Worm (Caenorhabditis elegans): Measurements from ENCODE around the gene M03B6.5.

DNA sequence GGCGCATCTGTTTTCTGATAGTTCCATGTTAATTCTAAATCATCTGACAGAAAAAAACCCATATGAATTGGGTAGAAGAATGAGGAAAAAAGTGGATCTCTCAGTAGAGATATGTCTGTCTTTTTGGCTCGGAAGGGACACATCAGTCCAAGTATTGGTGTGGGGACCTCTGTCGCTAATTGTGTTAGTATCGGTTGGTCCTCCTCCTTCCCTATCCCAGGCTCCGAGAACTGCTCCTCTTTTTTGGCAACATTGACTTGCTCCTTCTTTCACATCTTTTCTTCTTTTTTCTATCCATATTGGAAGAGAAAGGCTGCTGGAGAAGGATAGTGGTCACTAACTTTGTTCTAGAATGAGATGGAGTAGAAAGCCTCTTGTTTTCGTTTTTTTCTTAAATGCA, 32.1 kb downstream of the M03B6.5 start:
- TF ChIP-seq ztf-23 (GFP tag; IDR thresholded peaks at IDR 0.05) (no peak), med-1 (GFP tag; optimal IDR thresholded peaks at IDR 0.05; ENCODE audit: insufficient read depth) (no peak)

Data from whole organism, midembryonic.